Worm (Caenorhabditis elegans): Measurements from ENCODE around the gene T05E12.8.

DNA sequence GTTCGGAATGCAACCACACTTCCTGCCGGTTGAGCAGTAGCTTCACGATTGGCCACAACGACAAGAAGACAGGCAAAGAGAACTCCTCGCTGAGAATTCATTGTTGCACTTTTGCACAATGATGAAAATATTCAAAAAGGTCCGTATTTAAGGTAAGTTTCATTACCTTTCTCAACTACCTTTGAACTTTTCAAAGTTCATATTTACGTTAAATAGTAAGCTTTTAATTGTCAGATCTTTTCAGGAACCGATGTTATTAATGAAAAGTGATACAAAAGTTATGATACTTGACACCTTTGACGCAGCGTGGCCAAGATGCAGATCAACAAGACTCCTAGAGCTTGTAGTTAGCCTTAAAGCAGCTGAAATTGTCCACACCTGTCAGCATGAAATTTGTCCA lies 47.6 kb upstream of the T05E12.8 start, which contains the start of gene F49H6.12:
- TF ChIP-seq somi-1 (GFP tag; optimal IDR thresholded peaks at IDR 0.05) (no peak), ccch-3 (GFP tag; optimal IDR thresholded peaks at IDR 0.05) (no peak), Y53F4B.3 (GFP tag; IDR thresholded peaks at IDR 0.05) (no peak), sea-2 (GFP tag; IDR thresholded peaks at IDR 0.05) (no peak), snpc-4 (GFP tag; optimal IDR thresholded peaks at IDR 0.05) (no peak), snpc-4 (tag; optimal IDR thresholded peaks at IDR 0.05) (no peak), cebp-1 (GFP tag; IDR thresholded peaks at IDR 0.05) (no peak), cebp-1 (tag; optimal IDR thresholded peaks at IDR 0.05) (no peak), dpl-1 (GFP tag; optimal IDR thresholded peaks at IDR 0.05) (no peak), Y53G8AR.9 (GFP tag; conservative IDR thresholded peaks at IDR 0.05) (no peak), aptf-2 (GFP tag; conservative IDR thresholded peaks at IDR 0.05) (no peak), ztf-6 (GFP tag; IDR thresholded peaks at IDR 0.05) (no peak), attf-5 (GFP tag; optimal IDR thresholded peaks at IDR 0.05) (no peak), repo-1 (tag; optimal IDR thresholded peaks at IDR 0.05) (no peak), cebp-2 (GFP tag; IDR thresholded peaks at IDR 0.05) (no peak), ceh-27 (GFP tag; optimal IDR thresholded peaks at IDR 0.05) (no peak)
